Fruit fly (Drosophila melanogaster) whole organism, adult: ENCODE measurements around the gene CG6891.

Experiments
- CG11617 ChIP-seq: fragments of 200-800 bp; sonication (Bioruptor generic); optimal IDR thresholded peaks from 2 replicates; lab custom pipeline; 2017; ENCODE audit warnings: mild to moderate bottlenecking, missing biosample characterization, missing genetic modification reagents, missing genetic modification characterization
- CG12768 ChIP-seq: fragments of 200-800 bp; sonication (Bioruptor generic); optimal IDR thresholded peaks from 2 replicates; lab custom pipeline; 2017; ENCODE audit warnings: missing biosample characterization, missing genetic modification characterization, mild to moderate bottlenecking, moderate library complexity, missing genetic modification reagents
- CG14711 ChIP-seq: fragments of 200-800 bp; sonication (Bioruptor generic); optimal IDR thresholded peaks from 2 replicates; lab custom pipeline; 2018; ENCODE audit warnings: missing biosample characterization, mild to moderate bottlenecking, missing genetic modification characterization, moderate library complexity
- CG1620 ChIP-seq: fragments of 200-800 bp; sonication (Bioruptor generic); optimal IDR thresholded peaks from 2 replicates; lab custom pipeline; 2016; ENCODE audit warnings: missing biosample characterization, missing genetic modification characterization
- CG33017 ChIP-seq: fragments of 200-800 bp; sonication (Bioruptor generic); optimal IDR thresholded peaks from 2 replicates; lab custom pipeline; 2018; ENCODE audit warnings: missing biosample characterization, mild to moderate bottlenecking, missing genetic modification characterization, moderate library complexity
- CG5204 ChIP-seq: fragments of 200-800 bp; sonication (Bioruptor generic); optimal IDR thresholded peaks from 2 replicates; lab custom pipeline; 2016; ENCODE audit warnings: missing biosample characterization, missing genetic modification characterization
- CG7045 ChIP-seq: fragments of 200-800 bp; sonication (Bioruptor generic); optimal IDR thresholded peaks from 2 replicates; lab custom pipeline; 2017; ENCODE audit warnings: missing biosample characterization, mild to moderate bottlenecking, missing genetic modification characterization
- CG7101 ChIP-seq: fragments of 200-800 bp; sonication (Bioruptor generic); optimal IDR thresholded peaks from 2 replicates; lab custom pipeline; 2018; ENCODE audit warnings: missing biosample characterization, mild to moderate bottlenecking, missing genetic modification characterization, moderate library complexity
- Clk ChIP-seq: fragments of 200-800 bp; sonication (Bioruptor generic); optimal IDR thresholded peaks from 2 replicates; lab custom pipeline; 2017; ENCODE audit warnings: missing biosample characterization, missing genetic modification characterization
- Crg-1 ChIP-seq: fragments of 200-800 bp; sonication (Bioruptor generic); optimal IDR thresholded peaks from 2 replicates; lab custom pipeline; 2016; ENCODE audit warnings: missing biosample characterization, missing genetic modification characterization
- Hr96 ChIP-seq: fragments of 200-800 bp; sonication (Bioruptor generic); optimal IDR thresholded peaks from 2 replicates; lab custom pipeline; 2016; ENCODE audit warnings: missing biosample characterization, missing genetic modification characterization
- Mnt ChIP-seq: fragments of 200-800 bp; sonication (Bioruptor generic); optimal IDR thresholded peaks from 2 replicates; lab custom pipeline; 2016; ENCODE audit warnings: missing biosample characterization, mild to moderate bottlenecking, missing genetic modification characterization
- bab1 ChIP-seq: fragments of 200-800 bp; sonication (Bioruptor generic); optimal IDR thresholded peaks from 3 replicates; lab custom pipeline; 2019; ENCODE audit warnings: missing biosample characterization, mild to moderate bottlenecking, missing genetic modification characterization, moderate library complexity
- cic ChIP-seq: fragments of 200-800 bp; sonication (Bioruptor generic); optimal IDR thresholded peaks from 2 replicates; lab custom pipeline; 2017; ENCODE audit warnings: missing biosample characterization, mild to moderate bottlenecking, missing genetic modification characterization, moderate library complexity
- cnc ChIP-seq, 2 experiments: fragments of >200 bp; optimal IDR thresholded peaks; 2 replicates each; lab custom pipeline; 2017
- kay ChIP-seq: fragments of 200-800 bp; sonication (Bioruptor generic); peaks from one replicate; lab custom pipeline; 2016; ENCODE audit warnings: missing biosample characterization, missing genetic modification characterization, borderline replicate concordance
- ovo ChIP-seq: fragments of 200-800 bp; sonication (Bioruptor generic); optimal IDR thresholded peaks from 2 replicates; lab custom pipeline; 2016; ENCODE audit warnings: missing biosample characterization, missing genetic modification characterization
- pad ChIP-seq: fragments of 200-800 bp; sonication (Bioruptor generic); optimal IDR thresholded peaks from 3 replicates; lab custom pipeline; 2017; ENCODE audit warnings: missing biosample characterization, missing genetic modification characterization, mild to moderate bottlenecking, moderate library complexity, missing genetic modification reagents
- tj ChIP-seq: fragments of 200-800 bp; sonication (Bioruptor generic); optimal IDR thresholded peaks from 3 replicates; lab custom pipeline; 2017; ENCODE audit warnings: missing biosample characterization, mild to moderate bottlenecking, missing genetic modification characterization, moderate library complexity
- toe ChIP-seq: fragments of 200-800 bp; sonication (Bioruptor generic); optimal IDR thresholded peaks from 2 replicates; lab custom pipeline; 2016; ENCODE audit warnings: missing biosample characterization, missing genetic modification characterization

CG6891 gene

dm6 chrX:18773817-18774216 lies 1.2 kb upstream of the CG6891 start, which contains the start of gene CCKLR-17D3:
CCKLR-17D3 (minus strand) TSS chrX:18774027.
- TF ChIP-seq CG12768 (GFP tag; lab: Kevin White, UChicago): no peak
- TF ChIP-seq ovo: no peak
- TF ChIP-seq CG7101 (tag; lab: Kevin White, UChicago): no peak
- TF ChIP-seq pad: no peak
- TF ChIP-seq Hr96: no peak
- no peak for TF ChIP-seq bab1
- no peak for TF ChIP-seq cnc (optimal IDR thresholded peaks at IDR 0.05; lab: Kevin White, UChicago)
- no peak for TF ChIP-seq CG5204 (GFP tag; lab: Kevin White, UChicago)
- no peak for TF ChIP-seq Crg-1 (GFP tag; lab: Kevin White, UChicago)
- TF ChIP-seq Clk (GFP tag; lab: Kevin White, UChicago): no peak
- TF ChIP-seq toe (GFP tag; lab: Kevin White, UChicago): no peak
- no peak for TF ChIP-seq CG1620
- TF ChIP-seq CG33017 (tag; lab: Kevin White, UChicago): no peak
- TF ChIP-seq kay (GFP tag; lab: Kevin White, UChicago): no peak
- no peak for TF ChIP-seq CG14711 (tag; lab: Kevin White, UChicago)
- TF ChIP-seq Mnt: no peak

- no peak for TF ChIP-seq CG14711 (tag; lab: Kevin White, UChicago)
- no peak for TF ChIP-seq toe (GFP tag; lab: Kevin White, UChicago)
- TF ChIP-seq CG33017 (tag; lab: Kevin White, UChicago): no peak
- no peak for TF ChIP-seq CG5204 (GFP tag; lab: Kevin White, UChicago)
- no peak for TF ChIP-seq Crg-1 (GFP tag; lab: Kevin White, UChicago)
- no peak for TF ChIP-seq CG11617 (GFP tag; lab: Kevin White, UChicago)
- no peak for TF ChIP-seq ovo
- no peak for TF ChIP-seq kay (GFP tag; lab: Kevin White, UChicago)
Observed at dm6 chrX:18775839-18776538, 961 bp downstream of the CG6891 start.

- TF ChIP-seq cic (GFP tag; lab: Kevin White, UChicago) (no peak), CG11617 (GFP tag; lab: Kevin White, UChicago) (peak; percentile 11), tj (GFP tag; lab: Kevin White, UChicago) (peak; percentile 79)
Observed at dm6 chrX:18776976-18777925, 2.2 kb downstream of the CG6891 start.

dm6 chrX:18779662-18780061 lies 4.6 kb downstream of the CG6891 start:
- TF ChIP-seq Mnt (no peak), Clk (GFP tag; lab: Kevin White, UChicago) (no peak), CG5204 (GFP tag; lab: Kevin White, UChicago) (no peak), CG11617 (GFP tag; lab: Kevin White, UChicago) (no peak), CG7101 (tag; lab: Kevin White, UChicago) (no peak), CG14711 (tag; lab: Kevin White, UChicago) (no peak), toe (GFP tag; lab: Kevin White, UChicago) (no peak), cnc (optimal IDR thresholded peaks at IDR 0.05; lab: Kevin White, UChicago) (no peak), bab1 (no peak), CG33017 (tag; lab: Kevin White, UChicago) (no peak), kay (GFP tag; lab: Kevin White, UChicago) (no peak), ovo (no peak)

dm6 chrX:18780260-18780659 lies 5.2 kb downstream of the CG6891 start:
- TF ChIP-seq cnc (optimal IDR thresholded peaks at IDR 0.05; lab: Kevin White, UChicago) (no peak), pad (no peak), tj (GFP tag; lab: Kevin White, UChicago) (peak; percentile 23)

- peak; percentile 19 for TF ChIP-seq tj (GFP tag; lab: Kevin White, UChicago)
- TF ChIP-seq CG1620: peak; percentile 10
- TF ChIP-seq CG11617 (GFP tag; lab: Kevin White, UChicago): peak; percentile 11
- TF ChIP-seq CG14711 (tag; lab: Kevin White, UChicago): no peak
- TF ChIP-seq cnc (optimal IDR thresholded peaks at IDR 0.05; lab: Kevin White, UChicago): no peak
- TF ChIP-seq CG7045 (GFP tag; lab: Kevin White, UChicago): no peak
- TF ChIP-seq CG12768 (GFP tag; lab: Kevin White, UChicago): no peak
- TF ChIP-seq Mnt: no peak
- TF ChIP-seq toe (GFP tag; lab: Kevin White, UChicago): peak; percentile 44
- TF ChIP-seq Crg-1 (GFP tag; lab: Kevin White, UChicago): no peak
- peak; percentile 1 for TF ChIP-seq CG5204 (GFP tag; lab: Kevin White, UChicago)
- peak; percentile 30 for TF ChIP-seq Hr96
- TF ChIP-seq cic (GFP tag; lab: Kevin White, UChicago): no peak
- no peak for TF ChIP-seq CG33017 (tag; lab: Kevin White, UChicago)
- TF ChIP-seq pad: no peak
- no peak for TF ChIP-seq Clk (GFP tag; lab: Kevin White, UChicago)
- no peak for TF ChIP-seq kay (GFP tag; lab: Kevin White, UChicago)
Observed at dm6 chrX:18783417-18784123, 8.5 kb downstream of the CG6891 start, which contains the start of gene CG18259. CG18259 (minus strand) TSS chrX:18783494.
